Worm (Caenorhabditis elegans): ENCODE measurements around the gene K02E7.12.

- TF ChIP-seq lsy-2 (tag; optimal IDR thresholded peaks at IDR 0.05) (no peak), lin-13 (tag; optimal IDR thresholded peaks at IDR 0.05) (no peak), cnd-1 (tag; optimal IDR thresholded peaks at IDR 0.05) (no peak), unc-39 (tag; optimal IDR thresholded peaks at IDR 0.05) (no peak), nhr-12 (tag; optimal IDR thresholded peaks at IDR 0.05) (no peak)
These were observed 14.1 kb upstream of the K02E7.12 start for ce11 chrII:1056844-1057243.

Data from whole organism, mixed stage, embryonic.